Worm (Caenorhabditis elegans) whole organism, mixed stage, embryonic: ENCODE data around the gene srv-11.

Experiments used
- M03D4.4 ChIP-seq: sonication (generic microtip); optimal IDR thresholded peaks from 2 replicates; lab custom pipeline; 2017; ENCODE audit warnings: mild to moderate bottlenecking, missing genetic modification characterization, missing compliant biosample characterization
- blmp-1 ChIP-seq: fragments of 150-350 bp; optimal IDR thresholded peaks from 2 replicates; lab custom pipeline; 2014; ENCODE audit warnings: missing biosample characterization, missing genetic modification characterization
- ceh-39 ChIP-seq: fragments of 150-350 bp; optimal IDR thresholded peaks from 2 replicates; lab custom pipeline; 2014; ENCODE audit warnings: missing biosample characterization, missing genetic modification characterization
- ceh-43 ChIP-seq: fragments of 200-800 bp; sonication (Bioruptor generic); optimal IDR thresholded peaks from 2 replicates; lab custom pipeline; 2018; ENCODE audit warnings: mild to moderate bottlenecking, missing genetic modification characterization, moderate library complexity, missing compliant biosample characterization
- ces-1 ChIP-seq: fragments of 150-350 bp; optimal IDR thresholded peaks from 2 replicates; lab custom pipeline; 2014; ENCODE audit warnings: missing biosample characterization, missing genetic modification reagents, missing genetic modification characterization
- cnd-1 ChIP-seq: fragments of 200-800 bp; sonication (Bioruptor generic); optimal IDR thresholded peaks from 2 replicates; lab custom pipeline; 2018; ENCODE audit warnings: mild to moderate bottlenecking, missing genetic modification characterization, missing compliant biosample characterization
- drap-1 ChIP-seq: fragments of 200-800 bp; sonication (Bioruptor generic); optimal IDR thresholded peaks from 3 replicates; lab custom pipeline; 2018; ENCODE audit warnings: mild to moderate bottlenecking, missing genetic modification characterization, missing compliant biosample characterization
- elt-1 ChIP-seq: sonication (generic microtip); optimal IDR thresholded peaks from 2 replicates; lab custom pipeline; 2017; ENCODE audit warnings: missing genetic modification characterization, mild to moderate bottlenecking, missing compliant biosample characterization, antibody characterized with exemption, moderate library complexity, borderline replicate concordance; ENCODE audit not compliant: insufficient read depth
- elt-3 ChIP-seq: fragments of 150-350 bp; optimal IDR thresholded peaks from 2 replicates; lab custom pipeline; 2014; ENCODE audit warnings: missing biosample characterization, missing genetic modification characterization
- flh-1 ChIP-seq: fragments of 200-800 bp; sonication (Bioruptor generic); optimal IDR thresholded peaks from 2 replicates; lab custom pipeline; 2018; ENCODE audit warnings: mild to moderate bottlenecking, missing genetic modification characterization, moderate library complexity, missing compliant biosample characterization
- ham-2 ChIP-seq: fragments of 200-800 bp; sonication (Bioruptor generic); optimal IDR thresholded peaks from 2 replicates; lab custom pipeline; 2018; ENCODE audit warnings: mild to moderate bottlenecking, missing genetic modification characterization, missing compliant biosample characterization
- hlh-1 ChIP-seq: fragments of 150-350 bp; optimal IDR thresholded peaks from 2 replicates; lab custom pipeline; 2014; ENCODE audit warnings: missing biosample characterization, missing genetic modification reagents, missing genetic modification characterization
- lin-13 ChIP-seq: fragments of 150-350 bp; optimal IDR thresholded peaks from 2 replicates; lab custom pipeline; 2014; ENCODE audit warnings: missing biosample characterization, missing genetic modification characterization
- lin-32 ChIP-seq: fragments of 200-800 bp; sonication (Bioruptor generic); optimal IDR thresholded peaks from 2 replicates; lab custom pipeline; 2018; ENCODE audit warnings: mild to moderate bottlenecking, missing genetic modification characterization, missing compliant biosample characterization
- lsy-2 ChIP-seq: fragments of 150-350 bp; optimal IDR thresholded peaks from 2 replicates; lab custom pipeline; 2014; ENCODE audit warnings: missing biosample characterization, missing genetic modification characterization
- mep-1 ChIP-seq: fragments of 150-350 bp; optimal IDR thresholded peaks from 2 replicates; lab custom pipeline; 2017; ENCODE audit warnings: missing biosample characterization, missing genetic modification reagents, missing genetic modification characterization, inconsistent platforms
- mls-2 ChIP-seq: sonication (generic microtip); optimal IDR thresholded peaks from 2 replicates; lab custom pipeline; 2016; ENCODE audit warnings: mild to moderate bottlenecking, missing genetic modification characterization, moderate library complexity, missing compliant biosample characterization
- nhr-12 ChIP-seq: fragments of 150-350 bp; optimal IDR thresholded peaks from 2 replicates; lab custom pipeline; 2014; ENCODE audit warnings: missing biosample characterization, missing genetic modification characterization
- nhr-2 ChIP-seq: fragments of 150-350 bp; optimal IDR thresholded peaks from 2 replicates; lab custom pipeline; 2014; ENCODE audit warnings: missing biosample characterization, missing genetic modification characterization
- nhr-237 ChIP-seq: fragments of 150-350 bp; optimal IDR thresholded peaks from 2 replicates; lab custom pipeline; 2014; ENCODE audit warnings: missing biosample characterization, missing genetic modification characterization
- nhr-28 ChIP-seq: fragments of 150-350 bp; optimal IDR thresholded peaks from 2 replicates; lab custom pipeline; 2014; ENCODE audit warnings: missing biosample characterization, missing genetic modification characterization
- nhr-76 ChIP-seq: sonication (generic microtip); optimal IDR thresholded peaks from 2 replicates; lab custom pipeline; 2017; ENCODE audit warnings: missing biosample characterization, missing genetic modification characterization
- pha-4 ChIP-seq: fragments of 150-350 bp; optimal IDR thresholded peaks from 2 replicates; lab custom pipeline; 2018; ENCODE audit warnings: missing biosample characterization, missing genetic modification reagents, missing genetic modification characterization
- sem-2 ChIP-seq: fragments of 200-800 bp; sonication (Bioruptor generic); optimal IDR thresholded peaks from 2 replicates; lab custom pipeline; 2018; ENCODE audit warnings: mild to moderate bottlenecking, missing genetic modification characterization, missing compliant biosample characterization
- snpc-4 ChIP-seq: fragments of 150-350 bp; optimal IDR thresholded peaks from 2 replicates; lab custom pipeline; 2014; ENCODE audit warnings: missing biosample characterization, missing genetic modification characterization
- sptf-1 ChIP-seq: sonication (generic microtip); optimal IDR thresholded peaks from 2 replicates; lab custom pipeline; 2017; ENCODE audit warnings: mild to moderate bottlenecking, missing genetic modification characterization, moderate library complexity, missing compliant biosample characterization
- tbx-8 ChIP-seq: fragments of 200-800 bp; sonication (Bioruptor generic); optimal IDR thresholded peaks from 2 replicates; lab custom pipeline; 2018; ENCODE audit warnings: mild to moderate bottlenecking, missing genetic modification characterization, moderate library complexity, missing compliant biosample characterization
- unc-120 ChIP-seq: sonication (generic microtip); optimal IDR thresholded peaks from 2 replicates; lab custom pipeline; 2017; ENCODE audit warnings: missing genetic modification characterization, missing compliant biosample characterization; ENCODE audit not compliant: poor library complexity, severe bottlenecking
- unc-39 ChIP-seq: fragments of 150-350 bp; optimal IDR thresholded peaks from 2 replicates; lab custom pipeline; 2014; ENCODE audit warnings: missing biosample characterization, missing genetic modification characterization
- unc-62 ChIP-seq: fragments of 150-350 bp; optimal IDR thresholded peaks from 2 replicates; lab custom pipeline; 2014; ENCODE audit warnings: missing biosample characterization, missing genetic modification reagents, missing genetic modification characterization
- zip-8 ChIP-seq: fragments of 150-350 bp; optimal IDR thresholded peaks from 2 replicates; lab custom pipeline; 2014; ENCODE audit warnings: missing biosample characterization, missing genetic modification characterization

The srv-11 gene

DNA sequence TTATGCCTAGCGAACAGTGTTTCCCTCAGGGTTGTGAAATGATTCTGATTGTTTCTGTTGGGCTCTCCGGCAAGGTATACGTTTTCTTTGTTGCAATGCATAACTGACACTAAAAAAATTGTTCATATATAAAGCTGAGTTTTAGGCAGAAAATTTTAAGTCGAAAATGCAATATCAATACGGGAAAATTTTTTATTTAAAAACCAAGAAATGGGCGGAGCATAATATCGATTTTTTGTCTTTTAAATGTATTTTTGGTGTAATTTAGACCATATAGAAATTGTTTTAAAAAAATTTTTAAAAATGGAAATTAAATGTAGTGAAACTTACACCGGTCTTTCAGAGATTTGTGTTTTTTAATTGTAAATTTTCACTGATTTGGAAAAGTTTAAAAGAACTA, 36.9 kb downstream of the srv-11 start, which contains the start of gene Y105C5B.1413:
Gene Y105C5B.1413, minus strand, starts transcription at position 101 of the 400 bp plus-strand sequence.
- no peak for TF ChIP-seq nhr-237 (tag; lab: Kevin White, UChicago)
- TF ChIP-seq mls-2 (tag; lab: Kevin White, UChicago), result no peak
- no peak for TF ChIP-seq nhr-28 (tag; lab: Kevin White, UChicago)
- no peak for TF ChIP-seq ceh-43 (GFP tag; lab: Kevin White, UChicago)
- no peak for TF ChIP-seq drap-1 (GFP tag; lab: Kevin White, UChicago)
- TF ChIP-seq cnd-1, result no peak
- no peak for TF ChIP-seq flh-1 (GFP tag; lab: Kevin White, UChicago)
- TF ChIP-seq hlh-1 (tag; lab: Kevin White, UChicago), result no peak
- no peak for TF ChIP-seq ceh-39 (tag; lab: Kevin White, UChicago)
- no peak for TF ChIP-seq nhr-2 (tag; lab: Kevin White, UChicago)
- no peak for TF ChIP-seq elt-1
- no peak for TF ChIP-seq pha-4 (tag; lab: Kevin White, UChicago)
- TF ChIP-seq lin-32, result no peak
- TF ChIP-seq snpc-4 (tag; lab: Kevin White, UChicago), result no peak
- no peak for TF ChIP-seq zip-8 (tag; lab: Kevin White, UChicago)
- no peak for TF ChIP-seq lsy-2 (tag; lab: Kevin White, UChicago)
- TF ChIP-seq sem-2, result no peak
- no peak for TF ChIP-seq nhr-76 (tag; lab: Kevin White, UChicago)
- TF ChIP-seq mep-1 (tag; lab: Kevin White, UChicago), result no peak
- no peak for TF ChIP-seq unc-62
- TF ChIP-seq, all 35 proteins: peak for 0

DNA sequence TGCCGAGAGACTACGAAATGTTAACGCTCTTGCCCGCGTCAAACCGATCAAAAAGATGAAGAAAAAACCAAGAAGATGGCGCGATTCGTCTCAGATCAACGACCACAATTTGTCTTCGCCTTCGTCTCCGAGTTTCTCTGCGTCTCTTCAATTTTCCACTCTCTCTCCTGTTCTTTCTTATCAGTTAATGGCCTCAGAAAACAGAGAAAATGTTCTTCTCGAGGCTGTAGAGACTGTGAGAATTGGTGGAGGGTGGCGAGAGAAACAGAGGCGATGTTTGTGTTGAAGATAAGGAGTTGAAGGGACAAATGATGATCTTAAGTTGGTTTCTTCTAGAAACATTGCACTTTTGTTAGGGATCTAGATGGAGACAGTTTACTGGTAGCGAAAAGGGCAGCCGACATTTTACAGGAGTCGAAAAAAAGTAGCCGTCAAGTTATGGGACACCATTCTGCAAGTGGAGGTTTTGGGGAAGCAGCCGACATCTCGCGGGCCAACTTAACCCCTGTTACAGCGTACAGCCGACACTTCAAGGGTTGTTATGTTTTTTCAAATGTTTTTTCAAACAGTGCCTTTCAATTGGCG, 40.5 kb downstream of the srv-11 start:
- no peak for TF ChIP-seq sem-2
- no peak for TF ChIP-seq unc-120 (tag; lab: Kevin White, UChicago)
- peak; percentile 82 for TF ChIP-seq elt-3 (tag; lab: Kevin White, UChicago)
- TF ChIP-seq drap-1 (GFP tag; lab: Kevin White, UChicago), result no peak
- TF ChIP-seq, all 35 proteins: peak for 1

DNA sequence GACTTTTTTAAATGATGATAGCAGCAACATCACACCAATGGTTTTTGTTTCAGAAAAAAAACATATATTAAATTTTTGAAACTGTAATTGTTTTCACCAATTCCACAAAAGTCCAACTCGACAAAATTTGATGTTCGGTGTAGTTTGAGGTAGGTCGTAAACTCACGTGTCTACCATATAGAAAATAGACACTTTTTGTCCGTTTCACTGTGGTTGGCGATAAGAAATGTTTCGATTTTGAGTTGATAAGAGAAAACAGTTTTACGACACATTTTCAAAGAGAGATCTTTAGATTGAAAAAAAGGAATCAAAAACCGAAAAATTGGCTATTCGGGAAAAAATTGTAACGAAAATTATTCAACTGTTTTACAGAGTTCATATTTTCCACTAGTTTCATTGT, 43.0 kb downstream of the srv-11 start:
- TF ChIP-seq blmp-1 (tag; lab: Kevin White, UChicago) (no peak), unc-62 (no peak), sptf-1 (no peak), cnd-1 (no peak), flh-1 (GFP tag; lab: Kevin White, UChicago) (no peak), elt-1 (no peak), mep-1 (tag; lab: Kevin White, UChicago) (no peak), nhr-12 (tag; lab: Kevin White, UChicago) (no peak), mls-2 (tag; lab: Kevin White, UChicago) (no peak), elt-3 (tag; lab: Kevin White, UChicago) (no peak), nhr-2 (tag; lab: Kevin White, UChicago) (no peak), zip-8 (tag; lab: Kevin White, UChicago) (no peak), nhr-28 (tag; lab: Kevin White, UChicago) (no peak), lin-32 (no peak)

DNA sequence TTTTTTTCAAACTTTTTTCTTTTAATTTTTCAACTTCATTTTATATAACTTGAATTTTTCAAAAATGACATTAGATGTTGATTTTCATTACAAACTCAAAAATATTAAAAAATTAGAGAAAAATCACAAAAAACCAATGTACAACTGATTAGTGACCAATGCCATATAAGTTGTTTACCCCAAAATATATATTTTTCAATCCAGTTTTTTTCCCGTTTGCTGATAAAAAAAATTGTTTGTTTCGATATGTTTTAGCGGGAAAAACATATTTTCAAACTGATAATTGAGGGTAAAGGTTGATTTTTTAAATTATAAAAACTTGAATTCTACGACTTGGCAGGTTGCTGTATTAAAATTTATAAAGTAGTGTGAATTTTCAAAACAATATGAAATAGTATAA, 44.7 kb downstream of the srv-11 start:
- TF ChIP-seq tbx-8 (GFP tag; lab: Kevin White, UChicago), result no peak
- TF ChIP-seq nhr-76 (tag; lab: Kevin White, UChicago), result no peak
- no peak for TF ChIP-seq ham-2 (GFP tag; lab: Kevin White, UChicago)
- TF ChIP-seq unc-39 (tag; lab: Kevin White, UChicago), result no peak
- TF ChIP-seq snpc-4 (tag; lab: Kevin White, UChicago), result no peak
- no peak for TF ChIP-seq nhr-12 (tag; lab: Kevin White, UChicago)
- TF ChIP-seq nhr-28 (tag; lab: Kevin White, UChicago), result no peak
- TF ChIP-seq zip-8 (tag; lab: Kevin White, UChicago), result no peak
- TF ChIP-seq M03D4.4 (tag; lab: Kevin White, UChicago), result no peak
- TF ChIP-seq mls-2 (tag; lab: Kevin White, UChicago), result no peak

DNA sequence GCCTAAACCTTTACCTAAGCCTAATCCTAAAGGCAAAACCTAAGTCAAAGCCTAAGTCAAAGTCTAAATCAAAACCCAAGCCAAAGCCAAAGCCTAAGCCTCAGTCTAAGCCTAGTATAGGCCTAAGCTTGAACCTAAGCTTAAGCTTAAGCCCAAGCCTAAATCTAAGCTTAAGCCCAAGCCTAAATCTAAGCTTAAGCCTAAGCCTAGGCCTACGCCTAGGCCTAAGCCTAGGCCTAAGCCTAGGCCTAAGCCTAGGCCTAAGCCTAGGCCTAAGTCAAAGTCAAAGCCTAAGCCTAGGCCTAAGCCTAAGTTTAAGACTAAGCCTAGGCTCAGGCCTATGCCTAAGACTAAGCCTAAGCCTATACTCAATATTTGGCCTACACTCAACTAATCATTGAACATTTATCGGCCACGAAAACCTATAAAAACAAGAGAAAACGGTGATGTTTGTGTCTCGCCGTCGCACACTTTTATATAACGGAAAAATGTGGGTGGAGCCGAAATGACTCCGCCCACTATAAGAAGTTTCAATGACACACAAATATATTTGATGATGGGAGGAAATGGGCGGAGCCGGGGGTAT, 48.6 kb downstream of the srv-11 start:
- TF ChIP-seq hlh-1 (tag; lab: Kevin White, UChicago), result no peak
- TF ChIP-seq mep-1 (tag; lab: Kevin White, UChicago), result no peak
- no peak for TF ChIP-seq cnd-1
- TF ChIP-seq lsy-2 (tag; lab: Kevin White, UChicago), result no peak
- TF ChIP-seq ces-1 (GFP tag; lab: Kevin White, UChicago), result no peak
- no peak for TF ChIP-seq elt-1
- TF ChIP-seq mls-2 (tag; lab: Kevin White, UChicago), result no peak
- no peak for TF ChIP-seq lin-13 (tag; lab: Kevin White, UChicago)
- TF ChIP-seq nhr-28 (tag; lab: Kevin White, UChicago), result no peak
- TF ChIP-seq tbx-8 (GFP tag; lab: Kevin White, UChicago), result no peak
- TF ChIP-seq drap-1 (GFP tag; lab: Kevin White, UChicago), result no peak
- no peak for TF ChIP-seq nhr-237 (tag; lab: Kevin White, UChicago)
- TF ChIP-seq unc-120 (tag; lab: Kevin White, UChicago), result no peak
- no peak for TF ChIP-seq sptf-1
- no peak for TF ChIP-seq pha-4 (tag; lab: Kevin White, UChicago)
- no peak for TF ChIP-seq blmp-1 (tag; lab: Kevin White, UChicago)
- no peak for TF ChIP-seq flh-1 (GFP tag; lab: Kevin White, UChicago)
- no peak for TF ChIP-seq lin-32
